Fruit fly (Drosophila melanogaster) S2 (cell line): Measurements from ENCODE around the gene CG2017.

ENCODE experiments used
- CG8478 ChIP-seq: fragments of >200 bp; optimal IDR thresholded peaks from 2 replicates; lab custom pipeline; 2018
- CTCF ChIP-seq, 2 experiments: fragments of >200 bp; optimal IDR thresholded peaks; 2 replicates each; lab custom pipeline; 2018

The CG2017 gene

dm6 chr3R:5862032-5862641 is at the start of gene CG2017:
Gene CG2017, minus strand, starts transcription at chr3R:5862405.
- TF ChIP-seq CG8478 (lab: Kevin White, UChicago) (no peak), CTCF (optimal IDR thresholded peaks at IDR 0.05; lab: Kevin White, UChicago) (peak; percentile 3)

dm6 chr3R:5881308-5881707 is 19.1 kb upstream of the CG2017 start:
- TF ChIP-seq CG8478 (lab: Kevin White, UChicago) (no peak), CTCF (optimal IDR thresholded peaks at IDR 0.05; lab: Kevin White, UChicago) (no peak)

- TF ChIP-seq CTCF (optimal IDR thresholded peaks at IDR 0.05; lab: Kevin White, UChicago) = no peak
Measured at dm6 chr3R:5877367-5877766, 15.2 kb upstream of the CG2017 start.

DNA sequence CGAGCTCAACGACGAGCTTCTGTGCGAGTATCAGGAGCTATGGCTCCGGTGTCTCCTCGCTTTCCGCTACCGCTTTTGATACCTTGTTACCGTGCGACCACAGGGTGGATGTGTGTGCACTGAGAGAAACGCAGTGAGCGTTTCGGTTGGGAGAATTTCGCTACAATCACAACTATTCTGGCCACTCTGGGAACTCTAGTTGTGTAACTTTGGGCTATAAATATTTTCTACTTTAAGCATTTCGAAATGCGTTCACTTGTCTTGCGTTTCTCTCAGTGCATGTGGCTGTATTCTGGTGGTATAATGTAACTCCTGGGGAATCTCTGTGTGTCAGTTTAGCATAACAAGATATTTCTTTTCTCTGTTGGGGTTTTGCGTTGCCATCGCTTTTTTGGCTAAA is 9.2 kb upstream of the CG2017 start:
- TF ChIP-seq CTCF (optimal IDR thresholded peaks at IDR 0.05; lab: Kevin White, UChicago) (no peak), CG8478 (lab: Kevin White, UChicago) (no peak)

DNA sequence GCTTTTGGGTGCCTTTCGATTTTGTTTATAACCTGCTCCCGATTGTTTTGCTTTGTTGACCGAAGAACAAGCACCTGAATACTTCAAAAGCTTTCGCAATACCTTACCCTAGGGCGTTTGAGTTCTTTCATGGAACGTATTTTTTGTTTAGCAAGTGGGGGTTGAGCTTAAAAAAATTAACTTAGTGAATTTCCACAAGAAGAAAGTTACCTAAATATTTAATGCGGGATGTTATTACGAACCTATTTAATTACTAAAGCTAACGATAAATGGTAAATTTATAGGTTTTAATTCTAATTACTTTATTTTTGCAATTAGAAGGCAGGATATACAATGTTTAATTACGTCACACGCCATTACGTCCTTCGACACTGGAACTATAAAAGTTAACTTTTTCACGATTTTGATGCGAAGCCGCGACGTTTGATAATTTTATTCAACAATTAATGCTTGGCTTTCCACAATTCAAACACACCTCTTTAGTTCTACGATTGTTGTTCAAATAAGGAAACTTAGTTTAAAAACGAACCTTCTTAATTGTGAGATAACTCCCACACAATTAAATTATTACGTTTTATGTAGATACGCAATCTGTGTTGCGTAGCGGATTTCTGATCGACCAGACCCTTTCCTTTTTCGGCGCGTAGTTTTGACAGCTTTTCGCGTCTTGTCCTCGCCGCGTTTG is 845 bp downstream of the CG2017 start:
- TF ChIP-seq CG8478 (lab: Kevin White, UChicago) (no peak), CTCF (optimal IDR thresholded peaks at IDR 0.05; lab: Kevin White, UChicago) (no peak)

DNA sequence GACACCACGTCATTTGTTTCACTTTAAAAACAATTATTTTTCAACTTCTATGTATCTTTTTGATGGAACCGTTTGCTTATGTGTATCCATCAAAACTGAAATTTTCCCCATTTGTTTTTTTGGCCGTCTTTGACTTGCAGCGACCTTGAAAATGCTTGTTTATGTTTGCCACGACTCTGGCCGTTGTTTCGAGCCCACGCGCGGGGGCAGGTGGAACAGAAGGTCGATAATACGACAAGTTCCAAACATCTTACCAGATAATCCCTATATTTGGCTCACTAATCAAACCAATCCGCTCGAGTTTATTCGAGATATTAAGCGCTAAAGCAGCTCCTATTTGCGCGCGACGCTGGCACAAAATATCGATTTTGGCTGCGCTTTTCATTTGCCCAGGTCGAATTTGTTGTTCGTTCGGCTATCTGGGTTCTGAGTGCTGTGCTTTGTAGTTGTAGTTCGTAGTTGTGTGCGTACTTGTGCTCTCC is 1.4 kb downstream of the CG2017 start:
- TF ChIP-seq CG8478 (lab: Kevin White, UChicago) (no peak), CTCF (optimal IDR thresholded peaks at IDR 0.05; lab: Kevin White, UChicago) (no peak)

DNA sequence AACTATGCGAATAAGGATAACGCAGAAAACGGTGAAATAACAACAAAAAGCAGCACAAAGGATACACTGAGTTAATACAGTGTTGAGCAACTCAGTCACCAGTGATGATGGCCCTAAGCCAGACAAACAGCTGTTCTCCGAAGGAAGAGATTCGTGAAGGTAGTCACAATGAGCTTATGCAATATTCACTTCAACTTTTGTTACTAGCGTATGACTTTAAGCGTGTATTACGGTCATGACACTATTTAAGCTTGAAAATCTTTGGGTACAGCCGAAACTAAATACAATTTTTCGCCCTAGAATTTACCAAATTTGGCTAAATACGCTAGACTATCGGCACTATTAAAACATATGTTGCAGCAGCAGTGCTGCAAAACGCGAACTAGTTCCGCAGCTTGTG is 6.0 kb downstream of the CG2017 start, which contains the start of the genes disp and ECSIT:
disp (minus strand) TSS at position 97 of the 400 bp plus-strand sequence.
ECSIT (plus strand) TSS at position 371 of the 400 bp plus-strand sequence.
- peak in 1 of 2 experiments; percentile 47 for TF ChIP-seq CTCF (optimal IDR thresholded peaks at IDR 0.05; lab: Kevin White, UChicago)
- TF ChIP-seq CG8478 (lab: Kevin White, UChicago) = no peak

dm6 chr3R:5853032-5853431 is 9.2 kb downstream of the CG2017 start, which contains the start of gene CG34287:
Gene CG34287, plus strand, starts transcription at chr3R:5853332.
- TF ChIP-seq CTCF (optimal IDR thresholded peaks at IDR 0.05; lab: Kevin White, UChicago) (no peak), CG8478 (lab: Kevin White, UChicago) (no peak)

DNA sequence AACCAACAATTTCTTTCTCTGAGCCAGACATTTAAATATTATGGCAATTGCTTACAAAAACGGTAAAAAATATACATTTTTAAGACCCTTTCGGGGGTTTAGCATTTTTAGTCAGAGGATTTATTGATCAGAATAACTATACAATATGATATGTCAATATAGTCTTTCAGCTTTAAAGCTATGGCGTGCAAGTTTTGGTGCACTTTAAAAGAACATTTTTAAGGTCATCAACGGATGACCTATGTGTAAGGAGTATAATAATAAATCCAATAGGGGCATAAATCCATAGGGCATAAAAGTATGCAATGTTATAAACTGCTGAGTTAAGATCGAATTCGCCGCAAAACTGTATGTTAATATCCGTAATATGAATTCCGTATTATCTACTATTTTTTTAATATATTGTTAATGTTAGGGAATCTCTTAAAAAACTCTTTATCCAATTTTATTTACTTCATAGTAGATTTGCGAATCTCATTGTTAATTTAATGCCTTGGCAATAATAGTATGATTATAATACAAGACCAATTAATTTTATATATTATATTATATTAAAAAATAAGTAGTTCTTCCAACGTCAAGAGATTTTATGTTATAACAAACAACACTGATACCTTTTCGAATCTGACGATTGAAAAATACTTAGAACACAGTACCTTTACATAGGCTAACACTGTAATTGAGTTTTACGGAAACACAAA is 15.5 kb downstream of the CG2017 start, which contains the start of gene CG14676:
CG14676 (plus strand) TSS at position 651 of the 701 bp plus-strand sequence.
- no peak for TF ChIP-seq CG8478 (lab: Kevin White, UChicago)
- no peak for TF ChIP-seq CTCF (optimal IDR thresholded peaks at IDR 0.05; lab: Kevin White, UChicago)

DNA sequence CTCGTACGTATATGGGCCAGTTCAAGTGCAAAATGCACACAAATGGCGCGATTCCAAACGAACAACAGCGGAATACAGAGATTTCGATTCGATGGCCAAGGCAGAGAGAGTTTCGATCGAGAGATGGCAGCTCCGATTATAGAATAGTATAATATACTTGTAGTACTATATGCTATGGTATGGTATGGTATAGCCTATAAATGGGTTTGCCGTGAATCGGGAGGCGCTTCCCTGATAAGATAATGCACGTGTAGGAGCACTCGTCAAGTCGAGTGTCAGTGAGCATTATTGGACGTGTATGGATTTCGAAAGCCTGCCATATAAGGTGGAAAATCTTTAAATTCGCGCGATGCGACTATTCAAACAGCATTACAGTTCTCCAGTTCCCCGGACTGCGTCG is 18.7 kb downstream of the CG2017 start:
- TF ChIP-seq CG8478 (lab: Kevin White, UChicago) = no peak

dm6 chr3R:5841290-5841689 is 20.9 kb downstream of the CG2017 start:
- TF ChIP-seq CTCF (optimal IDR thresholded peaks at IDR 0.05; lab: Kevin White, UChicago) (no peak), CG8478 (lab: Kevin White, UChicago) (no peak)

DNA sequence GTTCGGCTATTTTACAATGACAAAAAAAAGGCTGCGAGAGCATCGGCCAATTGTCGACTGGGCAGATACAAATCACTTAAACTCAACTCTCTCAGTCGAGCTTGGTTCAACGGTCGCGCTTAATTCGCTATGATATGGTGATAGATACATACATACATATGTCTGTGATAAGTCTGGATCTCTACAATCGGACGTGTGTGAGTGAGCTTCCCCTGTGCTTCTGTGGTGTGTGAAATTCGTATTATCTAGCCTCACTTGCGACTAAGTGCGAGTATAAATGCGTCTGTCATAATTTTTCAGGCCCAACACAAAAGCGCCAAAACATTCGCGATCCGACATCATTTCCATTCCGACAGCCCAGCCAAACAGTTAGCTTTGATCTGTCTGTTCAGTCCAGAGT is 21.3 kb downstream of the CG2017 start, which contains the start of gene CG1213:
CG1213 (plus strand) TSS at position 301 of the 400 bp plus-strand sequence.
- no peak for TF ChIP-seq CTCF (optimal IDR thresholded peaks at IDR 0.05; lab: Kevin White, UChicago)
- no peak for TF ChIP-seq CG8478 (lab: Kevin White, UChicago)

DNA sequence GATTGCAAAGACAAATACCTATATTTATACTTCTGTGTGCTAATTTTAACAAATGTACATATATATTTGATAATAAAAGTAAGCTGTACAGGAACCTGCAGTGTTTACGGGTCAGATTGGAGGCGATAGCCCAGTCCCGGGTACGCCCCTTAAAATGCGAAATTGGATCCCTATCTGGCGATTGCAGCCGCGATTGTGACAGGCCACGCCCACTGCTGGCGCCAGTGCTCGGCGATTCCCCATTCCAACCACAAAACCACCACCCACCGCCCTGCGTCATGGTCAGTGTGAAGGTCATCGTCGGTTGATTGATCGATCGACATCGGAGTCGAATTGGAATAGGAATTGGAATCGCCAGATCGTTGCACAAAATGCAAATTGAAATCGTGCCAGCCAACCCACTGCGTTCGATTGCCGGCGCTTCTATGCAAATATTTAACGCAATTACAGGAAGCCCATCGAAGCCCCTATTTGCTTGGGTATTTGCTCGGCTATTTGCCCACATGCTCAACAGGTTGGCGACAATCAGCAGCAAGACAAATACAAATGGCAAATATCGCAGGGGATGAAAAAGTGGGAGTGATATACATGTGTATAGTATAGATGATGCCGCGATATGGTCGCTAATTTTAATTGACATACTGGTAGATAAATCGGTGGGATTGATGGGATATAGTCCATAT is 23.4 kb downstream of the CG2017 start:
- TF ChIP-seq CG8478 (lab: Kevin White, UChicago) (no peak), CTCF (optimal IDR thresholded peaks at IDR 0.05; lab: Kevin White, UChicago) (no peak)

- TF ChIP-seq CG8478 (lab: Kevin White, UChicago) = no peak
- no peak for TF ChIP-seq CTCF (optimal IDR thresholded peaks at IDR 0.05; lab: Kevin White, UChicago)
Measured at dm6 chr3R:5836536-5836935, 25.7 kb downstream of the CG2017 start.
